Worm (Caenorhabditis elegans) whole organism, young adult: ENCODE results near the gene E04F6.8.

Source experiments
- aptf-2 ChIP-seq: fragments of 200-800 bp; sonication (Bioruptor generic); conservative IDR thresholded peaks from 2 replicates; pipeline ENCODE4 v1.3.6; 2022; ENCODE audit warnings: missing genetic modification reagents, missing genetic modification characterization, missing compliant biosample characterization
- attf-3 ChIP-seq: fragments of 200-800 bp; sonication (Bioruptor generic); conservative IDR thresholded peaks from 2 replicates; pipeline ENCODE4 v1.3.6; 2022; ENCODE audit warnings: missing genetic modification reagents, missing genetic modification characterization, missing compliant biosample characterization
- ceh-91 ChIP-seq: fragments of 200-800 bp; sonication (Bioruptor generic); IDR thresholded peaks from 2 replicates; pipeline ENCODE4 v1.3.6; 2022; ENCODE audit warnings: missing genetic modification reagents, missing genetic modification characterization, missing compliant biosample characterization
- egrh-3 ChIP-seq: fragments of 200-800 bp; sonication (Bioruptor generic); IDR thresholded peaks from 2 replicates; pipeline ENCODE4 v1.3.6; 2022; ENCODE audit warnings: missing genetic modification reagents, missing genetic modification characterization, missing compliant biosample characterization
- him-1 ChIP-seq: sonication (generic microtip); optimal IDR thresholded peaks from 2 replicates; lab custom pipeline; 2016; ENCODE audit warnings: missing genotype, missing genetic modification reagents, missing genetic modification characterization, missing compliant biosample characterization
- hrde-1 ChIP-seq: sonication (generic microtip); optimal IDR thresholded peaks from 2 replicates; lab custom pipeline; 2016; ENCODE audit warnings: missing genetic modification characterization, mild to moderate bottlenecking, missing compliant biosample characterization, moderate library complexity, missing genotype, missing genetic modification reagents, borderline replicate concordance
- nhr-27 ChIP-seq: fragments of 200-800 bp; sonication (Bioruptor generic); optimal IDR thresholded peaks from 2 replicates; lab custom pipeline; 2018; ENCODE audit warnings: mild to moderate bottlenecking, missing genetic modification characterization, moderate library complexity, missing compliant biosample characterization
- pbrm-1 ChIP-seq: fragments of 200-800 bp; sonication (Bioruptor generic); IDR thresholded peaks from 2 replicates; pipeline ENCODE4 v1.3.6; 2022; ENCODE audit warnings: missing genetic modification reagents, missing genetic modification characterization, missing compliant biosample characterization
- tbx-9 ChIP-seq: sonication (generic microtip); optimal IDR thresholded peaks from 2 replicates; lab custom pipeline; 2016; ENCODE audit warnings: borderline replicate concordance, missing genetic modification characterization, inconsistent platforms, missing compliant biosample characterization
- unc-130 ChIP-seq: sonication (generic microtip); optimal IDR thresholded peaks from 2 replicates; lab custom pipeline; 2016; ENCODE audit warnings: missing genetic modification reagents, missing genetic modification characterization, missing compliant biosample characterization
- ztf-22 ChIP-seq: fragments of 200-800 bp; sonication (Bioruptor generic); optimal IDR thresholded peaks from 2 replicates; lab custom pipeline; 2018; ENCODE audit warnings: mild to moderate bottlenecking, missing genetic modification characterization, moderate library complexity, missing compliant biosample characterization

DNA sequence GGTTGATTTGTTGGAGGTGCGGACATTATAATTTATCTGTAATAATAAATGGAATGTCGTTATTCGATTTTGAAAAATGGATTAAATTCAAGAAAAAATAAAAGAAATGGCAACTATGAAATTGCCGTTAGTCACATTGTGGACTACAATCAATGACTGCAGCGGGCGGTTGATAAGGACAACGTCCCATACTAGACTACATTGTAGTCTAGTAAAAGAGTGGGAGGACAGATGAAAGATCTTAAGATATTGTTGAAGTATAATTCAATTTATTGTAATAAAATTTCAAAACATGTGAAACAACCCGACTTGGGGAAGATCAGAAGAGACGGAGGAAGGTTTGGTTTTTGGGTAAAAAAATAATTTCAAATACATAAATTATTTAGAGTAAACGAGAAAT, 40.8 kb upstream of the E04F6.8 start, which contains the start of the genes prx-13 and ada-2:
- TF ChIP-seq pbrm-1 (GFP tag; lab: Robert Waterston, UW) (no peak), tbx-9 (no peak), egrh-3 (GFP tag; lab: Robert Waterston, UW) (no peak), ztf-22 (GFP tag; lab: Kevin White, UChicago) (no peak), him-1 (no peak), attf-3 (GFP tag; lab: Robert Waterston, UW) (no peak), aptf-2 (GFP tag; lab: Robert Waterston, UW) (no peak), hrde-1 (tag; lab: Kevin White, UChicago) (no peak), nhr-27 (tag; lab: Kevin White, UChicago) (no peak), ceh-91 (GFP tag; lab: Robert Waterston, UW) (no peak), unc-130 (GFP tag; lab: Kevin White, UChicago) (no peak)
